Worm (Caenorhabditis elegans) whole organism, L4 larva: ENCODE data around the gene hrg-1.

Source experiments
- D1046.2 ChIP-seq: fragments of 200-800 bp; sonication (Bioruptor generic); IDR thresholded peaks from 2 replicates; pipeline ENCODE4 v1.3.6; 2022; ENCODE audit warnings: missing genetic modification characterization, missing compliant biosample characterization
- F10B5.3 ChIP-seq: sonication (generic microtip); optimal IDR thresholded peaks from 2 replicates; lab custom pipeline; 2016; ENCODE audit warnings: mild to moderate bottlenecking, missing genetic modification characterization, missing compliant biosample characterization
- F37D6.2 ChIP-seq: sonication (generic microtip); optimal IDR thresholded peaks from 2 replicates; lab custom pipeline; 2016; ENCODE audit warnings: mild to moderate bottlenecking, missing genetic modification characterization, missing compliant biosample characterization
- T20F7.1 ChIP-seq: fragments of 200-800 bp; sonication (Bioruptor generic); optimal IDR thresholded peaks from 2 replicates; lab custom pipeline; 2018; ENCODE audit warnings: mild to moderate bottlenecking, missing genetic modification characterization, missing compliant biosample characterization
- Y5F2A.4 ChIP-seq: fragments of 200-800 bp; sonication (Bioruptor generic); optimal IDR thresholded peaks from 2 replicates; lab custom pipeline; 2018; ENCODE audit warnings: mild to moderate bottlenecking, missing genetic modification characterization, missing compliant biosample characterization
- Y75B8A.6 ChIP-seq: fragments of 200-800 bp; sonication (Bioruptor generic); IDR thresholded peaks from 2 replicates; pipeline ENCODE4 v1.3.6; 2022; ENCODE audit warnings: missing genetic modification reagents, missing genetic modification characterization, missing compliant biosample characterization
- ZK337.2 ChIP-seq: fragments of 200-800 bp; sonication (Bioruptor generic); IDR thresholded peaks from 2 replicates; pipeline ENCODE4 v1.3.6; 2022; ENCODE audit warnings: missing genetic modification reagents, missing genetic modification characterization, missing compliant biosample characterization
- ZK546.5 ChIP-seq, 2 experiments: sonication (generic microtip); optimal IDR thresholded peaks; 2 replicates each; lab custom pipeline; 2017; ENCODE audit warnings: missing biosample characterization in 2 of 2, missing genetic modification characterization in 2 of 2
- aha-1 ChIP-seq: fragments of 150-350 bp; peaks from one replicate; lab custom pipeline; 2014; ENCODE audit warnings: missing biosample characterization, missing genetic modification characterization
- arid-1 ChIP-seq: fragments of 200-800 bp; sonication (Bioruptor generic); conservative IDR thresholded peaks from 2 replicates; pipeline ENCODE4 v1.3.6; 2022; ENCODE audit warnings: missing genetic modification reagents, missing genetic modification characterization, missing compliant biosample characterization
- ceh-44 ChIP-seq: fragments of 200-800 bp; sonication (Bioruptor generic); IDR thresholded peaks from 2 replicates; pipeline ENCODE4 v1.3.6; 2022; ENCODE audit warnings: missing genetic modification reagents, missing genetic modification characterization, missing compliant biosample characterization
- ceh-82 ChIP-seq: sonication (generic microtip); optimal IDR thresholded peaks from 2 replicates; lab custom pipeline; 2017; ENCODE audit warnings: missing biosample characterization, missing genetic modification characterization
- ces-1 ChIP-seq: fragments of 150-350 bp; sonication (generic microtip); optimal IDR thresholded peaks from 4 replicates; lab custom pipeline; 2014; ENCODE audit warnings: missing biosample characterization, missing genetic modification reagents, missing genetic modification characterization
- ctbp-1 ChIP-seq: fragments of 200-800 bp; sonication (Bioruptor generic); IDR thresholded peaks from 2 replicates; pipeline ENCODE4 v1.3.6; 2022; ENCODE audit warnings: missing genetic modification reagents, missing genetic modification characterization, missing compliant biosample characterization
- daf-19 ChIP-seq: fragments of 200-800 bp; sonication (Bioruptor generic); conservative IDR thresholded peaks from 2 replicates; pipeline ENCODE4 v1.3.6; 2022; ENCODE audit warnings: missing genetic modification characterization, missing compliant biosample characterization
- daf-8 ChIP-seq: fragments of 200-800 bp; sonication (Bioruptor generic); IDR thresholded peaks from 2 replicates; pipeline ENCODE4 v1.3.6; 2022; ENCODE audit warnings: missing genetic modification characterization, missing compliant biosample characterization
- dmd-6 ChIP-seq: fragments of 200-800 bp; sonication (Bioruptor generic); IDR thresholded peaks from 2 replicates; pipeline ENCODE4 v1.3.6; 2022; ENCODE audit warnings: missing genetic modification reagents, missing genetic modification characterization, missing compliant biosample characterization
- dve-1 ChIP-seq: sonication (generic microtip); optimal IDR thresholded peaks from 2 replicates; lab custom pipeline; 2017; ENCODE audit warnings: antibody characterized with exemption, mild to moderate bottlenecking, missing genetic modification characterization, missing compliant biosample characterization; ENCODE audit not compliant: insufficient read depth
- fkh-10 ChIP-seq: fragments of 150-350 bp; optimal IDR thresholded peaks from 2 replicates; lab custom pipeline; 2014; ENCODE audit warnings: missing biosample characterization, missing genetic modification reagents, missing genetic modification characterization
- fos-1 ChIP-seq: fragments of 150-350 bp; optimal IDR thresholded peaks from 2 replicates; lab custom pipeline; 2014; ENCODE audit warnings: missing biosample characterization, missing genetic modification characterization
- gei-8 ChIP-seq: fragments of 200-800 bp; sonication (Bioruptor generic); optimal IDR thresholded peaks from 2 replicates; lab custom pipeline; 2018; ENCODE audit warnings: mild to moderate bottlenecking, missing genetic modification characterization, missing compliant biosample characterization
- hif-1 ChIP-seq, 2 experiments: sonication (generic microtip); optimal IDR thresholded peaks; 2 replicates each; lab custom pipeline; 2016 to 2017; ENCODE audit warnings: missing compliant biosample characterization in 2 of 2, missing genetic modification characterization in 2 of 2, missing genetic modification reagents in 2 of 2, missing genotype in 2 of 2, mild to moderate bottlenecking in 1 of 2
- lim-7 ChIP-seq: fragments of 200-800 bp; sonication (Bioruptor generic); IDR thresholded peaks from 2 replicates; pipeline ENCODE4 v1.3.6; 2022; ENCODE audit warnings: missing genetic modification characterization, missing compliant biosample characterization
- lin-1 ChIP-seq: fragments of 200-800 bp; sonication (Bioruptor generic); IDR thresholded peaks from 2 replicates; pipeline ENCODE4 v1.3.6; 2022; ENCODE audit warnings: missing genetic modification reagents, missing genetic modification characterization, missing compliant biosample characterization
- lin-13 ChIP-seq: fragments of 150-350 bp; optimal IDR thresholded peaks from 2 replicates; lab custom pipeline; 2014; ENCODE audit warnings: missing biosample characterization, missing genetic modification reagents, missing genetic modification characterization
- lin-29 ChIP-seq: fragments of 200-800 bp; sonication (Bioruptor generic); IDR thresholded peaks from 2 replicates; pipeline ENCODE4 v1.3.6; 2022; ENCODE audit warnings: missing genetic modification reagents, missing genetic modification characterization, missing compliant biosample characterization
- lin-38 ChIP-seq: fragments of 200-800 bp; sonication (Bioruptor generic); IDR thresholded peaks from 2 replicates; pipeline ENCODE4 v1.3.6; 2022; ENCODE audit warnings: missing genetic modification reagents, missing genetic modification characterization, missing compliant biosample characterization
- lin-39 ChIP-seq: fragments of 150-350 bp; optimal IDR thresholded peaks from 2 replicates; lab custom pipeline; 2014; ENCODE audit warnings: missing biosample characterization, missing genetic modification reagents, missing genetic modification characterization
- lsy-2 ChIP-seq, 2 experiments: fragments of 150-350 bp in 1 of 2; sonication (generic microtip) in 1 of 2; optimal IDR thresholded peaks; 2 replicates each; lab custom pipeline; 2014 to 2017; ENCODE audit warnings: missing biosample characterization in 2 of 2, missing genetic modification characterization in 2 of 2
- madf-5 ChIP-seq, 2 experiments: fragments of 200-800 bp; sonication (Bioruptor generic); IDR thresholded peaks; 2 replicates each; pipeline ENCODE4 v1.3.6; 2022; ENCODE audit warnings: missing compliant biosample characterization in 2 of 2, missing genetic modification characterization in 2 of 2
- madf-9 ChIP-seq: fragments of 200-800 bp; sonication (Bioruptor generic); conservative IDR thresholded peaks from 2 replicates; pipeline ENCODE4 v1.3.6; 2022; ENCODE audit warnings: missing genetic modification reagents, missing genetic modification characterization, missing compliant biosample characterization
- mes-2 ChIP-seq: sonication (generic microtip); optimal IDR thresholded peaks from 2 replicates; lab custom pipeline; 2016; ENCODE audit warnings: missing genotype, mild to moderate bottlenecking, missing genetic modification characterization, missing compliant biosample characterization; ENCODE audit not compliant: poor library complexity, severe bottlenecking
- mxl-2 ChIP-seq: fragments of 200-800 bp; sonication (Bioruptor generic); conservative IDR thresholded peaks from 2 replicates; pipeline ENCODE4 v1.3.6; 2022; ENCODE audit warnings: missing genetic modification reagents, missing genetic modification characterization, missing compliant biosample characterization
- mxl-3 ChIP-seq: fragments of 200-800 bp; sonication (Bioruptor generic); optimal IDR thresholded peaks from 2 replicates; lab custom pipeline; 2018; ENCODE audit warnings: mild to moderate bottlenecking, missing genetic modification characterization, missing compliant biosample characterization
- nhr-10 ChIP-seq: fragments of 150-350 bp; optimal IDR thresholded peaks from 2 replicates; lab custom pipeline; 2014; ENCODE audit warnings: missing biosample characterization, missing genetic modification characterization
- nhr-102 ChIP-seq: sonication (generic microtip); optimal IDR thresholded peaks from 2 replicates; lab custom pipeline; 2016; ENCODE audit warnings: mild to moderate bottlenecking, missing genetic modification characterization, moderate library complexity, missing compliant biosample characterization
- nhr-28 ChIP-seq: fragments of 150-350 bp; optimal IDR thresholded peaks from 2 replicates; lab custom pipeline; 2014; ENCODE audit warnings: missing biosample characterization, missing genetic modification characterization
- nhr-41 ChIP-seq: fragments of 200-800 bp; sonication (Bioruptor generic); IDR thresholded peaks from 2 replicates; pipeline ENCODE4 v1.3.6; 2022; ENCODE audit warnings: missing genetic modification reagents, missing genetic modification characterization, missing compliant biosample characterization
- nhr-48 ChIP-seq: sonication (generic microtip); optimal IDR thresholded peaks from 2 replicates; lab custom pipeline; 2016; ENCODE audit warnings: mild to moderate bottlenecking, missing genetic modification characterization, missing compliant biosample characterization
- pha-4 ChIP-seq, 2 experiments: fragments of 150-350 bp in 1 of 2; fragments of 200-800 bp in 1 of 2; sonication (Bioruptor generic) in 1 of 2; IDR thresholded peaks in 1 of 2; optimal IDR thresholded peaks in 1 of 2; 2 replicates each; pipeline versions ENCODE4 v1.3.6 to Lab custom; 2014 to 2022; ENCODE audit warnings: missing genetic modification characterization in 2 of 2, missing genetic modification reagents in 2 of 2, missing biosample characterization in 1 of 2, missing compliant biosample characterization in 1 of 2
- rbr-2 ChIP-seq: sonication (generic microtip); optimal IDR thresholded peaks from 2 replicates; lab custom pipeline; 2016; ENCODE audit warnings: missing genotype, missing genetic modification characterization, missing compliant biosample characterization
- skn-1 ChIP-seq: fragments of 150-350 bp; optimal IDR thresholded peaks from 2 replicates; lab custom pipeline; 2014; ENCODE audit warnings: missing biosample characterization, missing genetic modification characterization
- snpc-1.2 ChIP-seq: fragments of 200-800 bp; sonication (Bioruptor generic); IDR thresholded peaks from 2 replicates; pipeline ENCODE4 v1.3.6; 2022; ENCODE audit warnings: missing genetic modification reagents, missing genetic modification characterization, missing compliant biosample characterization
- snpc-4 ChIP-seq: fragments of 150-350 bp; optimal IDR thresholded peaks from 2 replicates; lab custom pipeline; 2014; ENCODE audit warnings: missing biosample characterization, missing genetic modification characterization
- spr-3 ChIP-seq: fragments of 200-800 bp; sonication (Bioruptor generic); optimal IDR thresholded peaks from 2 replicates; lab custom pipeline; 2018; ENCODE audit warnings: mild to moderate bottlenecking, missing genetic modification characterization, missing compliant biosample characterization
- tag-97 ChIP-seq: fragments of 200-800 bp; sonication (Bioruptor generic); IDR thresholded peaks from 2 replicates; pipeline ENCODE4 v1.3.6; 2022; ENCODE audit warnings: missing genetic modification characterization, missing compliant biosample characterization
- tra-1 ChIP-seq: fragments of 200-800 bp; sonication (Bioruptor generic); IDR thresholded peaks from 2 replicates; pipeline ENCODE4 v1.3.6; 2022; ENCODE audit warnings: missing genetic modification reagents, missing genetic modification characterization, missing compliant biosample characterization
- zip-11 ChIP-seq: fragments of 200-800 bp; sonication (Bioruptor generic); IDR thresholded peaks from 2 replicates; pipeline ENCODE4 v1.3.6; 2022; ENCODE audit warnings: missing genetic modification characterization, missing compliant biosample characterization
- zip-2 ChIP-seq: fragments of 150-350 bp; optimal IDR thresholded peaks from 2 replicates; lab custom pipeline; 2014; ENCODE audit warnings: missing biosample characterization, missing genetic modification characterization
- ztf-11 ChIP-seq: fragments of 150-350 bp; optimal IDR thresholded peaks from 2 replicates; lab custom pipeline; 2014; ENCODE audit warnings: missing biosample characterization, missing genetic modification characterization

hrg-1 gene

DNA sequence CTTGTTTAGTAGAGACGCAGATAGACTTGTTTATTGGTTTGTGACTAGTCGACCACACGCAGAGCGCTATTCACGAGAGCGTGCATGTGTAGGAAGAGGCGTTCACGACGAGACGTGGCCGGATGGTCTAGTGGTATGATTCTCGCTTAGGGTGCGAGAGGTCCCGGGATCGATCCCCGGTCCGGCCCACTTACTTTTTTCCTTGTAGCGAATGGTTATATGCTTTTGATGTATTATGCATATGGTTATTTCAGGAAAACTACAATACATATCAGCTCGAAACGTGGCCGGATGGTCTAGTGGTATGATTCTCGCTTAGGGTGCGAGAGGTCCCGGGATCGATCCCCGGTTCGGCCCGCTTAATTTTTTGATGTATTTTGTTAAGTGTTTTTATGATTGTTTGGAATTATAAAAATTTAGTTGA, 46.0 kb downstream of the hrg-1 start:
- peak; percentile 15 for TF ChIP-seq T20F7.1 (GFP tag; lab: Kevin White, UChicago)
- TF ChIP-seq arid-1 (GFP tag; lab: Robert Waterston, UW), result peak; percentile 87
- no peak for TF ChIP-seq F10B5.3 (tag; lab: Kevin White, UChicago)
- peak; percentile 75 for TF ChIP-seq dmd-6 (GFP tag; lab: Robert Waterston, UW)
- peak; percentile 64 for TF ChIP-seq gei-8 (GFP tag; lab: Kevin White, UChicago)
- TF ChIP-seq ceh-44 (GFP tag; lab: Robert Waterston, UW), result peak; percentile 44; the same call in 1 of the 2 replicates
- TF ChIP-seq hif-1 (tag; optimal IDR thresholded peaks at IDR 0.05; lab: Kevin White, UChicago), result peak; percentile 18 to 60
- TF ChIP-seq lin-38 (GFP tag; lab: Robert Waterston, UW), result no peak; the same call in none of the 2 replicates
- peak; percentile 80 for TF ChIP-seq nhr-41
- 0 out of 2 replicates have a peak, but pooled peaks have one; percentile 74 for TF ChIP-seq Y75B8A.6
- TF ChIP-seq tra-1 (GFP tag; lab: Robert Waterston, UW), result peak; percentile 94
- TF ChIP-seq lim-7 (GFP tag; lab: Robert Waterston, UW), result peak; percentile 80
- TF ChIP-seq lin-13 (GFP tag; lab: Kevin White, UChicago), result peak; percentile 15
- peak; percentile 79 for TF ChIP-seq spr-3 (GFP tag; lab: Kevin White, UChicago)
- peak; percentile 89 for TF ChIP-seq ctbp-1 (GFP tag; lab: Robert Waterston, UW)
- peak; percentile 76 for TF ChIP-seq dve-1 (tag; lab: Kevin White, UChicago)
- peak; percentile 83 for TF ChIP-seq rbr-2 (tag; lab: Kevin White, UChicago)
- TF ChIP-seq pha-4 (GFP tag; IDR thresholded peaks at IDR 0.05; lab: Robert Waterston, UW), result peak; percentile 88
- TF ChIP-seq pha-4 (tag; optimal IDR thresholded peaks at IDR 0.05; lab: Kevin White, UChicago), result no peak
- no peak for TF ChIP-seq fos-1 (tag; lab: Kevin White, UChicago)
- no peak for TF ChIP-seq daf-19 (GFP tag; lab: Robert Waterston, UW)
- peak; percentile 56 for TF ChIP-seq F37D6.2 (tag; lab: Kevin White, UChicago)
- TF ChIP-seq nhr-28 (tag; lab: Kevin White, UChicago), result peak; percentile 48
- peak; percentile 77 for TF ChIP-seq ZK337.2 (GFP tag; lab: Robert Waterston, UW)
- TF ChIP-seq mxl-2 (GFP tag; lab: Robert Waterston, UW), result peak; percentile 87
- TF ChIP-seq mxl-3, result peak; percentile 69
- peak; percentile 67 for TF ChIP-seq madf-9 (GFP tag; lab: Robert Waterston, UW)
- no peak for TF ChIP-seq daf-8 (GFP tag; lab: Robert Waterston, UW)
- TF ChIP-seq nhr-48, result peak; percentile 66
- TF ChIP-seq nhr-102 (tag; lab: Kevin White, UChicago), result peak; percentile 62
- TF ChIP-seq ces-1 (GFP tag; lab: Kevin White, UChicago), result no peak
- TF ChIP-seq lin-39 (tag; lab: Kevin White, UChicago), result no peak
- TF ChIP-seq tag-97 (GFP tag; lab: Robert Waterston, UW), result no peak
- no peak for TF ChIP-seq ceh-82 (tag; lab: Kevin White, UChicago)
- TF ChIP-seq snpc-4 (tag; lab: Kevin White, UChicago), result no peak
- TF ChIP-seq aha-1 (tag; lab: Kevin White, UChicago), result peak; percentile 97
- TF ChIP-seq fkh-10 (GFP tag; lab: Kevin White, UChicago), result no peak
- TF ChIP-seq nhr-10 (tag; lab: Kevin White, UChicago), result no peak
- TF ChIP-seq madf-5 (GFP tag; IDR thresholded peaks at IDR 0.05; lab: Robert Waterston, UW), result peak; percentile 85 to 91
- TF ChIP-seq lin-29 (GFP tag; lab: Robert Waterston, UW), result peak; percentile 66; the same call in 1 of the 2 replicates
- no peak for TF ChIP-seq skn-1
- TF ChIP-seq zip-2 (tag; lab: Kevin White, UChicago), result peak; percentile 9
- TF ChIP-seq lsy-2 (tag; optimal IDR thresholded peaks at IDR 0.05; lab: Kevin White, UChicago), result peak; percentile 34 to 67
- peak; percentile 93 for TF ChIP-seq snpc-1.2 (GFP tag; lab: Robert Waterston, UW)
- no peak for TF ChIP-seq ZK546.5 (tag; optimal IDR thresholded peaks at IDR 0.05; lab: Kevin White, UChicago)
- peak; percentile 59 for TF ChIP-seq Y5F2A.4
- TF ChIP-seq lin-1 (GFP tag; lab: Robert Waterston, UW), result peak; percentile 39; the same call in 1 of the 2 replicates
- peak; percentile 76 for TF ChIP-seq mes-2 (tag; lab: Kevin White, UChicago)
- 0 out of 2 replicates have a peak, but pooled peaks have one; percentile 64 for TF ChIP-seq zip-11 (GFP tag; lab: Robert Waterston, UW)
- TF ChIP-seq D1046.2 (GFP tag; lab: Robert Waterston, UW), result peak; percentile 85
- TF ChIP-seq ztf-11 (tag; lab: Kevin White, UChicago), result no peak
